Fruit fly (Drosophila melanogaster) whole organism, adult: ENCODE data around the gene Cad96Ca.

ENCODE experiments used
- CG11617 ChIP-seq: fragments of 200-800 bp; sonication (Bioruptor generic); optimal IDR thresholded peaks from 2 replicates; lab custom pipeline; 2017; ENCODE audit warnings: mild to moderate bottlenecking, missing biosample characterization, missing genetic modification reagents, missing genetic modification characterization
- CG12768 ChIP-seq: fragments of 200-800 bp; sonication (Bioruptor generic); optimal IDR thresholded peaks from 2 replicates; lab custom pipeline; 2017; ENCODE audit warnings: missing biosample characterization, missing genetic modification characterization, mild to moderate bottlenecking, moderate library complexity, missing genetic modification reagents
- CG14711 ChIP-seq: fragments of 200-800 bp; sonication (Bioruptor generic); optimal IDR thresholded peaks from 2 replicates; lab custom pipeline; 2018; ENCODE audit warnings: missing biosample characterization, mild to moderate bottlenecking, missing genetic modification characterization, moderate library complexity
- CG1620 ChIP-seq: fragments of 200-800 bp; sonication (Bioruptor generic); optimal IDR thresholded peaks from 2 replicates; lab custom pipeline; 2016; ENCODE audit warnings: missing biosample characterization, missing genetic modification characterization
- CG33017 ChIP-seq: fragments of 200-800 bp; sonication (Bioruptor generic); optimal IDR thresholded peaks from 2 replicates; lab custom pipeline; 2018; ENCODE audit warnings: missing biosample characterization, mild to moderate bottlenecking, missing genetic modification characterization, moderate library complexity
- CG5204 ChIP-seq: fragments of 200-800 bp; sonication (Bioruptor generic); optimal IDR thresholded peaks from 2 replicates; lab custom pipeline; 2016; ENCODE audit warnings: missing biosample characterization, missing genetic modification characterization
- CG7045 ChIP-seq: fragments of 200-800 bp; sonication (Bioruptor generic); optimal IDR thresholded peaks from 2 replicates; lab custom pipeline; 2017; ENCODE audit warnings: missing biosample characterization, mild to moderate bottlenecking, missing genetic modification characterization
- CG7101 ChIP-seq: fragments of 200-800 bp; sonication (Bioruptor generic); optimal IDR thresholded peaks from 2 replicates; lab custom pipeline; 2018; ENCODE audit warnings: missing biosample characterization, mild to moderate bottlenecking, missing genetic modification characterization, moderate library complexity
- Clk ChIP-seq: fragments of 200-800 bp; sonication (Bioruptor generic); optimal IDR thresholded peaks from 2 replicates; lab custom pipeline; 2017; ENCODE audit warnings: missing biosample characterization, missing genetic modification characterization
- Crg-1 ChIP-seq: fragments of 200-800 bp; sonication (Bioruptor generic); optimal IDR thresholded peaks from 2 replicates; lab custom pipeline; 2016; ENCODE audit warnings: missing biosample characterization, missing genetic modification characterization
- Hr96 ChIP-seq: fragments of 200-800 bp; sonication (Bioruptor generic); optimal IDR thresholded peaks from 2 replicates; lab custom pipeline; 2016; ENCODE audit warnings: missing biosample characterization, missing genetic modification characterization
- Mnt ChIP-seq: fragments of 200-800 bp; sonication (Bioruptor generic); optimal IDR thresholded peaks from 2 replicates; lab custom pipeline; 2016; ENCODE audit warnings: missing biosample characterization, mild to moderate bottlenecking, missing genetic modification characterization
- bab1 ChIP-seq: fragments of 200-800 bp; sonication (Bioruptor generic); optimal IDR thresholded peaks from 3 replicates; lab custom pipeline; 2019; ENCODE audit warnings: missing biosample characterization, mild to moderate bottlenecking, missing genetic modification characterization, moderate library complexity
- cic ChIP-seq: fragments of 200-800 bp; sonication (Bioruptor generic); optimal IDR thresholded peaks from 2 replicates; lab custom pipeline; 2017; ENCODE audit warnings: missing biosample characterization, mild to moderate bottlenecking, missing genetic modification characterization, moderate library complexity
- cnc ChIP-seq, 2 experiments: fragments of >200 bp; optimal IDR thresholded peaks; 2 replicates each; lab custom pipeline; 2017
- kay ChIP-seq: fragments of 200-800 bp; sonication (Bioruptor generic); peaks from one replicate; lab custom pipeline; 2016; ENCODE audit warnings: missing biosample characterization, missing genetic modification characterization, borderline replicate concordance
- ovo ChIP-seq: fragments of 200-800 bp; sonication (Bioruptor generic); optimal IDR thresholded peaks from 2 replicates; lab custom pipeline; 2016; ENCODE audit warnings: missing biosample characterization, missing genetic modification characterization
- pad ChIP-seq: fragments of 200-800 bp; sonication (Bioruptor generic); optimal IDR thresholded peaks from 3 replicates; lab custom pipeline; 2017; ENCODE audit warnings: missing biosample characterization, missing genetic modification characterization, mild to moderate bottlenecking, moderate library complexity, missing genetic modification reagents
- tj ChIP-seq: fragments of 200-800 bp; sonication (Bioruptor generic); optimal IDR thresholded peaks from 3 replicates; lab custom pipeline; 2017; ENCODE audit warnings: missing biosample characterization, mild to moderate bottlenecking, missing genetic modification characterization, moderate library complexity
- toe ChIP-seq: fragments of 200-800 bp; sonication (Bioruptor generic); optimal IDR thresholded peaks from 2 replicates; lab custom pipeline; 2016; ENCODE audit warnings: missing biosample characterization, missing genetic modification characterization

The Cad96Ca gene

dm6 chr3R:25241507-25242070 is 33.5 kb upstream of the Cad96Ca start, which contains the start of gene CG11854:
Gene CG11854 (plus strand): TSS chr3R:25242020.
- no peak for TF ChIP-seq kay (GFP tag; lab: Kevin White, UChicago)
- no peak for TF ChIP-seq CG33017 (tag; lab: Kevin White, UChicago)
- no peak for TF ChIP-seq CG1620
- TF ChIP-seq Clk (GFP tag; lab: Kevin White, UChicago): no peak
- no peak for TF ChIP-seq cic (GFP tag; lab: Kevin White, UChicago)
- no peak for TF ChIP-seq CG14711 (tag; lab: Kevin White, UChicago)

dm6 chr3R:25239880-25240279 is 31.8 kb upstream of the Cad96Ca start, which contains the start of gene to:
Gene to (plus strand): TSS chr3R:25240180.
- TF ChIP-seq CG7101 (tag; lab: Kevin White, UChicago) (no peak), Mnt (GFP tag; lab: Kevin White, UChicago) (no peak), Hr96 (GFP tag; lab: Kevin White, UChicago) (no peak), cnc (optimal IDR thresholded peaks at IDR 0.05; lab: Kevin White, UChicago) (no peak), kay (GFP tag; lab: Kevin White, UChicago) (no peak), bab1 (GFP tag; lab: Kevin White, UChicago) (no peak), CG12768 (GFP tag; lab: Kevin White, UChicago) (no peak)

- TF ChIP-seq bab1 (GFP tag; lab: Kevin White, UChicago) (no peak), cic (GFP tag; lab: Kevin White, UChicago) (no peak), Mnt (GFP tag; lab: Kevin White, UChicago) (no peak), Hr96 (GFP tag; lab: Kevin White, UChicago) (no peak), cnc (optimal IDR thresholded peaks at IDR 0.05; lab: Kevin White, UChicago) (no peak), ovo (GFP tag; lab: Kevin White, UChicago) (no peak), CG12768 (GFP tag; lab: Kevin White, UChicago) (no peak), toe (GFP tag; lab: Kevin White, UChicago) (no peak), CG11617 (GFP tag; lab: Kevin White, UChicago) (no peak), CG7101 (tag; lab: Kevin White, UChicago) (no peak), CG7045 (no peak), kay (GFP tag; lab: Kevin White, UChicago) (no peak), Clk (GFP tag; lab: Kevin White, UChicago) (no peak), CG33017 (tag; lab: Kevin White, UChicago) (no peak), tj (GFP tag; lab: Kevin White, UChicago) (no peak), pad (GFP tag; lab: Kevin White, UChicago) (no peak), CG5204 (GFP tag; lab: Kevin White, UChicago) (no peak), CG1620 (no peak)
These were observed 31.0 kb upstream of the Cad96Ca start for dm6 chr3R:25238771-25239700.

- TF ChIP-seq CG7101 (tag; lab: Kevin White, UChicago) (no peak), CG1620 (no peak), tj (GFP tag; lab: Kevin White, UChicago) (no peak), pad (GFP tag; lab: Kevin White, UChicago) (no peak), Crg-1 (GFP tag; lab: Kevin White, UChicago) (no peak), CG33017 (tag; lab: Kevin White, UChicago) (no peak), toe (GFP tag; lab: Kevin White, UChicago) (no peak), bab1 (GFP tag; lab: Kevin White, UChicago) (no peak), cnc (optimal IDR thresholded peaks at IDR 0.05; lab: Kevin White, UChicago) (no peak), CG5204 (GFP tag; lab: Kevin White, UChicago) (no peak), kay (GFP tag; lab: Kevin White, UChicago) (no peak)
These were observed 29.2 kb upstream of the Cad96Ca start, which contains the start of gene Jhbp7 for dm6 chr3R:25237314-25237713. Gene Jhbp7 (plus strand): TSS chr3R:25237614.

dm6 chr3R:25236121-25236520 is 28.0 kb upstream of the Cad96Ca start:
- TF ChIP-seq tj (GFP tag; lab: Kevin White, UChicago): no peak
- no peak for TF ChIP-seq cnc (optimal IDR thresholded peaks at IDR 0.05; lab: Kevin White, UChicago)
- TF ChIP-seq kay (GFP tag; lab: Kevin White, UChicago): no peak
- no peak for TF ChIP-seq Crg-1 (GFP tag; lab: Kevin White, UChicago)

dm6 chr3R:25235362-25235761 is 27.3 kb upstream of the Cad96Ca start, which contains the start of gene Sil1:
Gene Sil1 (minus strand): TSS chr3R:25235529.
- TF ChIP-seq kay (GFP tag; lab: Kevin White, UChicago) (no peak), ovo (GFP tag; lab: Kevin White, UChicago) (no peak), CG12768 (GFP tag; lab: Kevin White, UChicago) (no peak), CG7045 (no peak), Hr96 (GFP tag; lab: Kevin White, UChicago) (no peak), toe (GFP tag; lab: Kevin White, UChicago) (no peak), CG33017 (tag; lab: Kevin White, UChicago) (no peak), Clk (GFP tag; lab: Kevin White, UChicago) (no peak), CG11617 (GFP tag; lab: Kevin White, UChicago) (no peak), CG5204 (GFP tag; lab: Kevin White, UChicago) (no peak)
